Fruit fly (Drosophila melanogaster) whole organism, embryonic: ENCODE results near the gene lab.

ENCODE experiments used
- Asciz ChIP-seq: fragments of 200-800 bp; sonication (Bioruptor generic); optimal IDR thresholded peaks from 2 replicates; lab custom pipeline; 2017; ENCODE audit warnings: missing biosample characterization, mild to moderate bottlenecking, missing genetic modification characterization, missing genetic modification reagents
- Bteb2 ChIP-seq: fragments of 200-800 bp; sonication (Bioruptor generic); optimal IDR thresholded peaks from 2 replicates; lab custom pipeline; 2016; ENCODE audit warnings: missing biosample characterization, missing genetic modification characterization
- CG10321 ChIP-seq: fragments of 200-800 bp; sonication (Bioruptor generic); IDR thresholded peaks from 2 replicates; pipeline ENCODE4 v1.3.6; 2022; ENCODE audit warnings: missing biosample characterization, missing genetic modification characterization
- CG11560 ChIP-seq: fragments of 200-800 bp; sonication (Bioruptor generic); IDR thresholded peaks from 3 replicates; pipeline ENCODE4 v1.3.6; 2022; ENCODE audit warnings: missing biosample characterization, missing genetic modification characterization
- CG15011 ChIP-seq: fragments of 200-800 bp; sonication (Bioruptor generic); optimal IDR thresholded peaks from 3 replicates; lab custom pipeline; 2018; ENCODE audit warnings: missing biosample characterization, mild to moderate bottlenecking, missing genetic modification characterization
- CG15073 ChIP-seq: fragments of 200-800 bp; sonication (Bioruptor generic); optimal IDR thresholded peaks from 2 replicates; lab custom pipeline; 2016; ENCODE audit warnings: missing biosample characterization, missing genetic modification characterization
- CG1603 ChIP-seq: fragments of 200-800 bp; sonication (Bioruptor generic); optimal IDR thresholded peaks from 2 replicates; lab custom pipeline; 2019; ENCODE audit warnings: missing biosample characterization, mild to moderate bottlenecking, missing genetic modification characterization, moderate library complexity
- CG17186 ChIP-seq: fragments of 200-800 bp; sonication (Bioruptor generic); optimal IDR thresholded peaks from 3 replicates; lab custom pipeline; 2017; ENCODE audit warnings: missing biosample characterization, missing genetic modification reagents, missing genetic modification characterization
- CG18262 ChIP-seq: fragments of 200-800 bp; optimal IDR thresholded peaks from 3 replicates; lab custom pipeline; 2019; ENCODE audit warnings: missing biosample characterization, mild to moderate bottlenecking, missing genetic modification characterization, moderate library complexity
- CG1832 ChIP-seq: fragments of 200-800 bp; sonication (Bioruptor generic); optimal IDR thresholded peaks from 2 replicates; lab custom pipeline; 2017; ENCODE audit warnings: missing biosample characterization, mild to moderate bottlenecking, missing genetic modification characterization, inconsistent platforms
- CG2116 ChIP-seq: fragments of 200-800 bp; sonication (Bioruptor generic); optimal IDR thresholded peaks from 3 replicates; lab custom pipeline; 2018; ENCODE audit warnings: missing biosample characterization, mild to moderate bottlenecking, missing genetic modification characterization
- CG2199 ChIP-seq: fragments of 200-800 bp; sonication (Bioruptor generic); IDR thresholded peaks from 3 replicates; pipeline ENCODE4 v1.3.6; 2022; ENCODE audit warnings: missing biosample characterization, missing genetic modification characterization
- CG2202 ChIP-seq: fragments of 200-800 bp; sonication (Bioruptor generic); optimal IDR thresholded peaks from 2 replicates; lab custom pipeline; 2018; ENCODE audit warnings: missing biosample characterization, mild to moderate bottlenecking, missing genetic modification characterization
- CG32772 ChIP-seq: fragments of 200-800 bp; sonication (Bioruptor generic); IDR thresholded peaks from 2 replicates; pipeline ENCODE4 v1.3.6; 2022; ENCODE audit warnings: missing biosample characterization, missing genetic modification characterization
- CG34376 ChIP-seq: fragments of 200-800 bp; sonication (Bioruptor generic); optimal IDR thresholded peaks from 2 replicates; lab custom pipeline; 2018; ENCODE audit warnings: missing biosample characterization, mild to moderate bottlenecking, missing genetic modification characterization
- CG3838 ChIP-seq: fragments of 200-800 bp; sonication (Bioruptor generic); optimal IDR thresholded peaks from 3 replicates; lab custom pipeline; 2016; ENCODE audit warnings: missing biosample characterization, missing genetic modification characterization
- CG3995 ChIP-seq: fragments of 200-800 bp; sonication (Bioruptor generic); optimal IDR thresholded peaks from 3 replicates; lab custom pipeline; 2016; ENCODE audit warnings: missing biosample characterization, missing genetic modification characterization
- CG9609 ChIP-seq: fragments of 200-800 bp; sonication (Bioruptor generic); optimal IDR thresholded peaks from 3 replicates; lab custom pipeline; 2016; ENCODE audit warnings: missing biosample characterization, missing genetic modification characterization
- D19A ChIP-seq: fragments of 200-800 bp; optimal IDR thresholded peaks from 3 replicates; lab custom pipeline; 2019; ENCODE audit warnings: missing biosample characterization, mild to moderate bottlenecking, missing genetic modification characterization, moderate library complexity
- Dp ChIP-seq: fragments of 200-800 bp; sonication (Bioruptor generic); optimal IDR thresholded peaks from 2 replicates; lab custom pipeline; 2018; ENCODE audit warnings: missing biosample characterization, mild to moderate bottlenecking, missing genetic modification characterization, moderate library complexity
- Drgx ChIP-seq: fragments of 200-800 bp; sonication (Bioruptor generic); IDR thresholded peaks from 2 replicates; pipeline ENCODE4 v1.3.6; 2022; ENCODE audit warnings: missing biosample characterization, missing genetic modification characterization
- ERR ChIP-seq: fragments of 200-800 bp; sonication (Bioruptor generic); optimal IDR thresholded peaks from 2 replicates; lab custom pipeline; 2016; ENCODE audit warnings: missing biosample characterization, missing genetic modification characterization
- Eip74EF ChIP-seq, 2 experiments: fragments of 200-800 bp in 1 of 2; fragments of >200 bp in 1 of 2; sonication (Bioruptor generic) in 1 of 2; optimal IDR thresholded peaks; 2 replicates each; lab custom pipeline; 2017 to 2019; ENCODE audit warnings: missing biosample characterization in 2 of 2, missing genetic modification characterization in 2 of 2, mild to moderate bottlenecking in 1 of 2, moderate library complexity in 1 of 2
- Fer1 ChIP-seq: fragments of 200-800 bp; sonication (Bioruptor generic); optimal IDR thresholded peaks from 2 replicates; lab custom pipeline; 2017; ENCODE audit warnings: missing biosample characterization, mild to moderate bottlenecking, missing genetic modification characterization
- HLH3B ChIP-seq: fragments of 200-800 bp; sonication (Bioruptor generic); IDR thresholded peaks from 2 replicates; pipeline ENCODE4 v1.3.6; 2022; ENCODE audit warnings: missing biosample characterization, missing genetic modification characterization
- HLH4C ChIP-seq: fragments of 200-800 bp; sonication (Bioruptor generic); IDR thresholded peaks from 3 replicates; pipeline ENCODE4 v1.3.6; 2022; ENCODE audit warnings: missing biosample characterization, missing genetic modification characterization; ENCODE audit not compliant: partially characterized antibody
- Hr39 ChIP-seq: fragments of >200 bp; optimal IDR thresholded peaks from 2 replicates; lab custom pipeline; 2017
- Kr ChIP-seq: fragments of 200-800 bp; sonication (Bioruptor generic); optimal IDR thresholded peaks from 2 replicates; lab custom pipeline; 2017; ENCODE audit warnings: missing biosample characterization, mild to moderate bottlenecking, missing genetic modification characterization
- Nf-YC ChIP-seq: fragments of 200-800 bp; optimal IDR thresholded peaks from 3 replicates; lab custom pipeline; 2019; ENCODE audit warnings: missing biosample characterization, mild to moderate bottlenecking, missing genetic modification characterization, moderate library complexity
- Ptx1 ChIP-seq: fragments of 200-800 bp; sonication (Bioruptor generic); IDR thresholded peaks from 2 replicates; pipeline ENCODE4 v1.3.6; 2022; ENCODE audit warnings: missing biosample characterization, missing genetic modification characterization
- Side ChIP-seq: fragments of 200-800 bp; sonication (Bioruptor generic); optimal IDR thresholded peaks from 2 replicates; lab custom pipeline; 2016; ENCODE audit warnings: missing biosample characterization, missing genetic modification characterization
- Sin3A ChIP-seq: fragments of >200 bp; optimal IDR thresholded peaks from 2 replicates; lab custom pipeline; 2018
- Ssrp ChIP-seq: fragments of 200-800 bp; sonication (Bioruptor generic); optimal IDR thresholded peaks from 2 replicates; lab custom pipeline; 2018; ENCODE audit warnings: missing biosample characterization, mild to moderate bottlenecking, missing genetic modification characterization, moderate library complexity
- bab2 ChIP-seq: fragments of 200-800 bp; sonication (Bioruptor generic); optimal IDR thresholded peaks from 2 replicates; lab custom pipeline; 2016; ENCODE audit warnings: missing biosample characterization, missing genetic modification characterization
- bbx ChIP-seq: fragments of 200-800 bp; sonication (Bioruptor generic); IDR thresholded peaks from 2 replicates; pipeline ENCODE4 v1.3.6; 2022; ENCODE audit warnings: missing biosample characterization, missing genetic modification characterization; ENCODE audit not compliant: partially characterized antibody
- crol ChIP-seq: fragments of 200-800 bp; sonication (Bioruptor generic); IDR thresholded peaks from 2 replicates; pipeline ENCODE4 v1.3.6; 2022; ENCODE audit warnings: missing biosample characterization, missing genetic modification characterization
- ewg ChIP-seq: fragments of 200-800 bp; sonication (Bioruptor generic); optimal IDR thresholded peaks from 3 replicates; lab custom pipeline; 2017; ENCODE audit warnings: mild to moderate bottlenecking, missing biosample characterization, missing genetic modification reagents, missing genetic modification characterization
- gem ChIP-seq: fragments of 200-800 bp; sonication (Bioruptor generic); optimal IDR thresholded peaks from 2 replicates; lab custom pipeline; 2019; ENCODE audit warnings: missing biosample characterization, mild to moderate bottlenecking, missing genetic modification characterization, moderate library complexity
- inv ChIP-seq: fragments of 200-800 bp; sonication (Bioruptor generic); IDR thresholded peaks from 2 replicates; pipeline ENCODE4 v1.3.6; 2022; ENCODE audit warnings: missing biosample characterization, missing genetic modification characterization; ENCODE audit not compliant: partially characterized antibody
- jumu ChIP-seq: fragments of 200-800 bp; sonication (Bioruptor generic); optimal IDR thresholded peaks from 3 replicates; lab custom pipeline; 2016; ENCODE audit warnings: missing biosample characterization, missing genetic modification characterization
- lmd ChIP-seq: fragments of 200-800 bp; sonication (Bioruptor generic); IDR thresholded peaks from 2 replicates; pipeline ENCODE4 v1.3.6; 2022; ENCODE audit warnings: missing biosample characterization, missing genetic modification characterization
- mirr ChIP-seq: fragments of 200-800 bp; sonication (Bioruptor generic); optimal IDR thresholded peaks from 3 replicates; lab custom pipeline; 2018; ENCODE audit warnings: missing biosample characterization, mild to moderate bottlenecking, missing genetic modification characterization
- otp ChIP-seq: fragments of 200-800 bp; sonication (Bioruptor generic); IDR thresholded peaks from 3 replicates; pipeline ENCODE4, ENCODE4 v1.3.6; 2022; ENCODE audit warnings: missing biosample characterization, missing genetic modification characterization
- ro ChIP-seq: fragments of 200-800 bp; sonication (Bioruptor generic); IDR thresholded peaks from 2 replicates; pipeline ENCODE4 v1.3.6; 2022; ENCODE audit warnings: missing biosample characterization, missing genetic modification characterization
- salm ChIP-seq: fragments of 200-800 bp; sonication (Bioruptor generic); optimal IDR thresholded peaks from 2 replicates; lab custom pipeline; 2018; ENCODE audit warnings: missing biosample characterization, mild to moderate bottlenecking, missing genetic modification characterization
- shn ChIP-seq: fragments of 200-800 bp; sonication (Bioruptor generic); optimal IDR thresholded peaks from 3 replicates; lab custom pipeline; 2016; ENCODE audit warnings: missing biosample characterization, missing genetic modification characterization
- sisA ChIP-seq: fragments of 200-800 bp; sonication (Bioruptor generic); IDR thresholded peaks from 2 replicates; pipeline ENCODE4 v1.3.6; 2022; ENCODE audit warnings: missing biosample characterization, missing genetic modification characterization
- tgo ChIP-seq: fragments of 200-800 bp; sonication (Bioruptor generic); IDR thresholded peaks from 3 replicates; pipeline ENCODE4 v1.3.6; 2022; ENCODE audit warnings: missing biosample characterization, missing genetic modification characterization
- z ChIP-seq: fragments of 200-800 bp; sonication (Bioruptor generic); IDR thresholded peaks from 3 replicates; pipeline ENCODE4 v1.3.6; 2022; ENCODE audit warnings: missing biosample characterization, missing genetic modification characterization

The lab gene

DNA sequence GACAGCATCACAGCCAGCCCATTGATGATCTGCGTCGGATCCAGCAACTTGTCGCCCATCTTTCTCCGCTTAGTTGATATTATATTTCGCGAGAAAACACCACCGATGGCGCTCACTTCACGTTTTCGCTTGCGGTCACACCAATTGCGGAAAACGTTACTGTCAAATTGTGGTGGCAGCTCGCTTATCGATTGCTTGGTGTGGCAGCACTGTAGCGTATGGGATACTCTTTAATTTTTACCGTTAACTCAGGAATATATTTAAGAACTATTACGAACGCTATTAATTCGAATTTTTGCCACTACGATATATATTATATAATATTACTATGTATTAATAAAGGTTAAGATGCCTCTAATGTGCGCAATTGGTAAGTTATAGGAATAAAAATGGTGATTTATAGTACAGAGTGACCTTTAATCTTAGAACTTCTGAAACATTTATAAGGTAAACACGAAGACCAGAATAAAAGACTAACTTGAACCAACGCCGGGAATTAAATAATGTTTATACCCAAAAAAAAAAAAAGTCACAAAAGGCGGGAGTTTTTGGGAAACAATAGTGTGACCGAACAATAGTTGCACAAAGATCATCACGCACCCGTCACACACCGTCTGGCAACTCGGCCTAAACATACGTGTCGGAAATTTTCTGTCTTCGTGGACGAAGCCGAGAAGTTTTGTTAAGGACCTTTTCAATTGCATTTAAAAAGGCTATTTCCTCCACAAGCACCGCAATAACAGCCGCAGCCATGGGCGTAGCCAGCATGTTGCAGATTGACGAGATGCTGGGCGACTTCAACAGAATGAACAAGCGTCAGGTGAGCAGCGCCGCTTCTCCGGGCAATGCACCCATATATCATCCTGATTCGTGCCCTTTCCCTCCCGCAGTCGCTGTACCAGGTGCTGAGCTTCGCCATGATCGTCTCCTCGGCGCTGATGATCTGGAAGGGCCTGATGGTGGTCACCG lies 20.8 kb downstream of the lab start, which contains the start of the genes CG1307 and twr (continued):
- TF ChIP-seq CG15073 (no peak), z (GFP tag; lab: Robert Waterston, UW) (no peak), Nf-YC (tag; lab: Kevin White, UChicago) (no peak), CG1603 (tag; lab: Kevin White, UChicago) (no peak), CG17186 (GFP tag; lab: Kevin White, UChicago) (peak; percentile 33), CG1832 (no peak), Ssrp (tag; lab: Kevin White, UChicago) (peak; percentile 36), Drgx (0 out of 2 replicates have a peak, but pooled peaks have one; percentile 16), CG9609 (GFP tag; lab: Kevin White, UChicago) (peak; percentile 12), Ptx1 (GFP tag; lab: Robert Waterston, UW) (0 out of 2 replicates have a peak, but pooled peaks have one; percentile 25), Sin3A (lab: Kevin White, UChicago) (peak; percentile 31), Asciz (GFP tag; lab: Kevin White, UChicago) (no peak), Bteb2 (GFP tag; lab: Kevin White, UChicago) (no peak), Fer1 (peak; percentile 35), salm (no peak), Dp (GFP tag; lab: Kevin White, UChicago) (peak; percentile 70), sisA (GFP tag; lab: Robert Waterston, UW) (peak; percentile 48; the same call in 1 of the 2 replicates), Side (GFP tag; lab: Kevin White, UChicago) (no peak), jumu (GFP tag; lab: Kevin White, UChicago) (no peak), Eip74EF (GFP tag; optimal IDR thresholded peaks at IDR 0.05; lab: Kevin White, UChicago) (no peak), CG34376 (GFP tag; lab: Kevin White, UChicago) (no peak), D19A (no peak), CG3995 (GFP tag; lab: Kevin White, UChicago) (peak; percentile 96), CG2202 (tag; lab: Kevin White, UChicago) (no peak), otp (GFP tag; lab: Robert Waterston, UW) (no peak), CG18262 (tag; lab: Kevin White, UChicago) (no peak), ERR (GFP tag; lab: Kevin White, UChicago) (no peak), lmd (0 out of 2 replicates have a peak, but pooled peaks have one; percentile 26), ro (GFP tag; lab: Robert Waterston, UW) (no peak), ewg (GFP tag; lab: Kevin White, UChicago) (no peak), CG2116 (GFP tag; lab: Kevin White, UChicago) (peak; percentile 55), tgo (GFP tag; lab: Robert Waterston, UW) (no peak), CG32772 (GFP tag; lab: Robert Waterston, UW) (no peak), Hr39 (lab: Kevin White, UChicago) (no peak), HLH4C (0 out of 3 replicates have a peak, but pooled peaks have one; percentile 38), shn (GFP tag; lab: Kevin White, UChicago) (no peak), HLH3B (no peak), crol (GFP tag; lab: Robert Waterston, UW) (no peak), CG15011 (GFP tag; lab: Kevin White, UChicago) (no peak), CG11560 (tag; lab: Robert Waterston, UW) (no peak), CG3838 (GFP tag; lab: Kevin White, UChicago) (no peak), mirr (GFP tag; lab: Kevin White, UChicago) (no peak), Kr (no peak), gem (no peak), bab2 (peak; percentile 11), bbx (0 out of 2 replicates have a peak, but pooled peaks have one; percentile 9), CG10321 (0 out of 2 replicates have a peak, but pooled peaks have one; percentile 11), CG2199 (GFP tag; lab: Robert Waterston, UW) (no peak), inv (no peak)
